Worm (Caenorhabditis elegans) whole organism, early embryonic: ENCODE data around the gene T05A7.7.

Source experiments
- ama-1 ChIP-seq: fragments of 150-350 bp; optimal IDR thresholded peaks from 2 replicates; lab custom pipeline; 2014
- ets-7 ChIP-seq: sonication (generic microtip); optimal IDR thresholded peaks from 2 replicates; lab custom pipeline; 2016; ENCODE audit warnings: missing genotype, missing genetic modification characterization, missing compliant biosample characterization
- flt-1 ChIP-seq: fragments of 200-800 bp; sonication (Bioruptor generic); IDR thresholded peaks from 2 replicates; pipeline ENCODE4 v1.3.6; 2022; ENCODE audit warnings: missing genetic modification characterization, missing compliant biosample characterization
- hmbx-1 ChIP-seq: sonication (generic microtip); optimal IDR thresholded peaks from 2 replicates; lab custom pipeline; 2016; ENCODE audit warnings: mild to moderate bottlenecking, missing genetic modification characterization, missing compliant biosample characterization
- sea-1 ChIP-seq: fragments of 200-800 bp; sonication (Bioruptor generic); conservative IDR thresholded peaks from 2 replicates; pipeline ENCODE4 v1.3.6; 2022; ENCODE audit warnings: missing genetic modification characterization, missing compliant biosample characterization
- tbx-11 ChIP-seq: fragments of 200-800 bp; sonication (Bioruptor generic); IDR thresholded peaks from 2 replicates; pipeline ENCODE4 v1.3.6; 2022; ENCODE audit warnings: missing genetic modification characterization, missing compliant biosample characterization
- tbx-37 ChIP-seq: fragments of 200-800 bp; sonication (Bioruptor generic); conservative IDR thresholded peaks from 2 replicates; pipeline ENCODE4 v1.3.6; 2022; ENCODE audit warnings: missing genetic modification reagents, missing genetic modification characterization, missing compliant biosample characterization

- no peak for TF ChIP-seq sea-1 (GFP tag; lab: Robert Waterston, UW)
- TF ChIP-seq hmbx-1 (tag; lab: Kevin White, UChicago): no peak
- TF ChIP-seq tbx-37 (GFP tag; lab: Robert Waterston, UW): no peak
- no peak for TF ChIP-seq ets-7 (tag; lab: Kevin White, UChicago)
- no peak for TF ChIP-seq ama-1
- no peak for TF ChIP-seq flt-1
- TF ChIP-seq tbx-11 (GFP tag; lab: Robert Waterston, UW): no peak
Measured at ce11 chrII:4677916-4678315, 3.4 kb downstream of the T05A7.7 start, which contains the start of gene T05A7.1.
